Fruit fly (Drosophila melanogaster) whole organism, pupa: Measurements from ENCODE around the gene AIF.

ENCODE experiments used
- CG10348 ChIP-seq: fragments of 200-800 bp; sonication (Bioruptor generic); IDR thresholded peaks from 2 replicates; pipeline ENCODE4 v1.3.6; 2022; ENCODE audit warnings: missing biosample characterization, missing genetic modification characterization
- CG12605 ChIP-seq: fragments of 200-800 bp; sonication (Bioruptor generic); IDR thresholded peaks from 2 replicates; pipeline ENCODE4 v1.3.6; 2022; ENCODE audit warnings: missing biosample characterization, missing genetic modification characterization
- CG13204 ChIP-seq: fragments of 200-800 bp; sonication (Bioruptor generic); optimal IDR thresholded peaks from 2 replicates; lab custom pipeline; 2018; ENCODE audit warnings: missing biosample characterization, mild to moderate bottlenecking, missing genetic modification characterization, moderate library complexity
- CG14655 ChIP-seq: fragments of 200-800 bp; sonication (Bioruptor generic); optimal IDR thresholded peaks from 3 replicates; lab custom pipeline; 2017; ENCODE audit warnings: mild to moderate bottlenecking, missing biosample characterization, missing genetic modification reagents, missing genetic modification characterization
- CG15710 ChIP-seq: fragments of 200-800 bp; sonication (Bioruptor generic); optimal IDR thresholded peaks from 2 replicates; lab custom pipeline; 2018; ENCODE audit warnings: missing biosample characterization, mild to moderate bottlenecking, missing genetic modification characterization, moderate library complexity
- CG17806 ChIP-seq: fragments of 200-800 bp; sonication (Bioruptor generic); optimal IDR thresholded peaks from 2 replicates; lab custom pipeline; 2018; ENCODE audit warnings: missing biosample characterization, mild to moderate bottlenecking, missing genetic modification characterization, moderate library complexity
- CG32121 ChIP-seq: fragments of 200-800 bp; sonication (Bioruptor generic); IDR thresholded peaks from 2 replicates; pipeline ENCODE4 v1.3.6; 2022; ENCODE audit warnings: missing biosample characterization, missing genetic modification characterization
- CG34367 ChIP-seq: fragments of 200-800 bp; sonication (Bioruptor generic); optimal IDR thresholded peaks from 2 replicates; lab custom pipeline; 2018; ENCODE audit warnings: missing biosample characterization, mild to moderate bottlenecking, missing genetic modification characterization
- CG4496 ChIP-seq: fragments of 200-800 bp; sonication (Bioruptor generic); IDR thresholded peaks from 3 replicates; pipeline ENCODE4 v1.3.6; 2022; ENCODE audit warnings: missing biosample characterization, missing genetic modification characterization
- CG8159 ChIP-seq: fragments of 200-800 bp; sonication (Bioruptor generic); optimal IDR thresholded peaks from 3 replicates; lab custom pipeline; 2018; ENCODE audit warnings: missing biosample characterization, mild to moderate bottlenecking, missing genetic modification characterization, moderate library complexity
- CG8301 ChIP-seq: fragments of 200-800 bp; sonication (Bioruptor generic); optimal IDR thresholded peaks from 2 replicates; lab custom pipeline; 2018; ENCODE audit warnings: missing biosample characterization, mild to moderate bottlenecking, missing genetic modification characterization
- CG9948 ChIP-seq: fragments of 200-800 bp; sonication (Bioruptor generic); optimal IDR thresholded peaks from 2 replicates; lab custom pipeline; 2018; ENCODE audit warnings: missing biosample characterization, mild to moderate bottlenecking, missing genetic modification characterization, moderate library complexity
- D1 ChIP-seq: fragments of 200-800 bp; sonication (Bioruptor generic); optimal IDR thresholded peaks from 2 replicates; lab custom pipeline; 2018; ENCODE audit warnings: missing biosample characterization, mild to moderate bottlenecking, missing genetic modification characterization, moderate library complexity
- EcR ChIP-seq: fragments of 200-800 bp; sonication (Bioruptor generic); optimal IDR thresholded peaks from 3 replicates; lab custom pipeline; 2019; ENCODE audit warnings: missing biosample characterization, missing genetic modification characterization, mild to moderate bottlenecking, moderate library complexity, missing genetic modification reagents
- Ets98B ChIP-seq: fragments of 200-800 bp; sonication (Bioruptor generic); IDR thresholded peaks from 2 replicates; pipeline ENCODE4 v1.3.6; 2022; ENCODE audit warnings: missing biosample characterization, missing genetic modification characterization
- Pif1A ChIP-seq: fragments of 200-800 bp; sonication (Bioruptor generic); optimal IDR thresholded peaks from 3 replicates; lab custom pipeline; 2016; ENCODE audit warnings: missing biosample characterization, missing genetic modification characterization
- Pif1B ChIP-seq: fragments of 200-800 bp; sonication (Bioruptor generic); optimal IDR thresholded peaks from 3 replicates; lab custom pipeline; 2016; ENCODE audit warnings: missing biosample characterization, missing genetic modification characterization
- Snoo ChIP-seq: fragments of 200-800 bp; sonication (Bioruptor generic); optimal IDR thresholded peaks from 3 replicates; lab custom pipeline; 2017; ENCODE audit warnings: missing biosample characterization, mild to moderate bottlenecking, missing genetic modification characterization, inconsistent platforms
- fd96Ca ChIP-seq: fragments of 200-800 bp; sonication (Bioruptor generic); IDR thresholded peaks from 3 replicates; pipeline ENCODE4 v1.3.6; 2022; ENCODE audit warnings: missing biosample characterization, missing genetic modification characterization
- gl ChIP-seq: fragments of 200-800 bp; sonication (Bioruptor generic); optimal IDR thresholded peaks from 2 replicates; lab custom pipeline; 2018; ENCODE audit warnings: missing biosample characterization, mild to moderate bottlenecking, missing genetic modification characterization
- rn ChIP-seq: fragments of 200-800 bp; sonication (Bioruptor generic); IDR thresholded peaks from 2 replicates; pipeline ENCODE4 v1.3.6; 2022; ENCODE audit warnings: missing biosample characterization, missing genetic modification characterization

Gene AIF

DNA sequence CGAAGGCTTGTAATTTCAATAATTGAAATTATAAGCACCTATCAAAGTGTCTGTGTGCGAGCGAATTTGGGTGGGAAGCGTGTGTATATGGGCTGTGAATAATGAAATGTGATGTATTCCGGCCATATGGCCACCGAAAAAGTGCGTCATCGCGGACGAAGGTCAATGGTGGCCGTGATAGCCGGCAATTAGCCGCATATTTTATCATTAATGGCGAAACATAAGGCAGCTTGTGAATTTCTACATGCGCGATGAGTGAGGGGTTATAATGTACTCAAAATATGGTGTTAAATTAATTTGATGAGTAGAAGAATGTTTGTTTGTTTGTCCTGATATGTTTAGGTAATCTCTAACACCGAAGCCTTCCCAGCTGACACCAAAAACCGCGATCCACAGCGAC lies 39.9 kb downstream of the AIF start:
- no peak for TF ChIP-seq CG8159
- TF ChIP-seq CG4496: no peak

DNA sequence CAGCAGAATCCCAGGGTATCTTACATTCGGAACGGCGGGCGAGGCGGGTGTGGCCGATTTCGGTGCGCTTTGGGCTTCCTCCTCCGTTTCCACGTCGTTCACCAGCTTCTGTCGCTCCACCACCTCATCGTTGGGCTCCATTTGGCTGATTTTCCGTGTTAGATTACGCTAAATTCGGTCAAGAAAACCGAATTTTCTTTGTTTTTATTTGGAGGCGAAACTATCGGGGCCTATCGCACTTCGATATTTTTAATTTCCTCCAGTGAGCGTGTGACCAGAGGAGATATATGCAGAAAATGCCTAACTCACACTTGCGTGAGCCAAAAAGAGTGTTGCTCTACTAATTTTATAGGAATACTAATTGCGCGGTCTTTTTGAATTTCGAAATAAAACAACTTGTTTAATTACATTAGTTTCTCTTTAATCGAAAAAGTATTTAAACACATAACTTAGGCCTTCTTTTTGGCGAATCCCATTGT lies 40.6 kb downstream of the AIF start, which contains the start of gene CG10874:
TSS of gene CG10874 (minus strand) at position 264 of the 479 bp plus-strand sequence.
- TF ChIP-seq CG10348: no peak
- TF ChIP-seq, all 21 proteins: peak for 0

DNA sequence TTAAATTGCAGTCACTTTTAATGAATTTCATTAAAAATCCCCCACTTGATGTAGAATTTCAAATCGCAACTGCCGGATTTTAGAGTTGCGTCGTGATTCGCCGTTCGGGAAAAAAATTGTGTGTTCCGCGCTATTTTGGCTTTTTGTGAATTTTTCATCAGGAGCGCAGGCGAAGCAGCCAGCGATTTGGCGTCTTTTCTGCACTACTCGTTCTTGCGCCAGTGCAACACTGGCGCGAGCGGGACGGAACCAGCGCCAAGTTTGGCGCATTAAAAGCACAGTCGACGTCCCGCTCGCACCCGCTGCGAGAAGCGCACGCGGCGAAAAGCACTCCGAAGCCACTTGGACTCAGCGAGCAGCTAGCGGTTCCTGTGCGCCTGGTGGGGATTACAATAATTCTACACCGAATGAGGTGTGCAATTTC lies 41.8 kb downstream of the AIF start:
- TF ChIP-seq CG8159 (peak; percentile 45), Snoo (tag; lab: Kevin White, UChicago) (peak; percentile 81), fd96Ca (GFP tag; lab: Robert Waterston, UW) (no peak), CG17806 (tag; lab: Kevin White, UChicago) (peak; percentile 32), CG34367 (tag; lab: Kevin White, UChicago) (peak; percentile 12), Ets98B (no peak), CG12605 (GFP tag; lab: Robert Waterston, UW) (no peak), CG14655 (GFP tag; lab: Kevin White, UChicago) (peak; percentile 32), Pif1B (GFP tag; lab: Kevin White, UChicago) (peak; percentile 33), CG10348 (no peak), CG32121 (GFP tag; lab: Robert Waterston, UW) (no peak), CG15710 (tag; lab: Kevin White, UChicago) (peak; percentile 27), D1 (no peak), gl (tag; lab: Kevin White, UChicago) (peak; percentile 65), CG8301 (tag; lab: Kevin White, UChicago) (peak; percentile 35), CG4496 (no peak), CG9948 (tag; lab: Kevin White, UChicago) (no peak), Pif1A (GFP tag; lab: Kevin White, UChicago) (peak; percentile 28), CG13204 (GFP tag; lab: Kevin White, UChicago) (peak; percentile 41), rn (no peak), EcR (GFP tag; lab: Kevin White, UChicago) (peak; percentile 87)

DNA sequence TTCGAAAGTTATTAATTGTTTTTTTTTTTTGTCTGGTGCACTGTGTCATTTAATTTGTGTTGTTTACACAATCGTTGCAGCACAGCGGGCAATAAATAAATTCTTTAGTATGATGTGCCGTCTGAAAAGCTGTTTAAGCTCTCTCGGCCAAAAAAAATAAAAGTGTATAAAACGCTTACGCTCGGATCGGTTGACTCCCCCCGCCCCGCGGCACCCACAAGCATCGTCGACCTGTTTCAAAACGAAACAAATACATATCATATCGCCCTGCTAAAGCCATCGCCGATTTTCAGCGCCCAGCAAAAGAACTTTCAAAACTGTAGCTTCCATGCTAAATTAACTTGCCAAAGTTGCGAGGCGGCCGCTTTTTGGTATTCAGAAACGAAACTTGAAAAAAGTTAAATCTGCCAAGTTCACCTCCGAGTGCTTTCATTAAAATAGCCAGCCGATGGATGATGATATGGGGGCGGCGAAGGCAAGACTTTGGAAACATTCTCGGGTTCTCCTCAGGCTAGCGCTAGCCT lies 42.8 kb downstream of the AIF start:
- no peak for TF ChIP-seq CG17806 (tag; lab: Kevin White, UChicago)
- TF ChIP-seq EcR (GFP tag; lab: Kevin White, UChicago): peak; percentile 42

DNA sequence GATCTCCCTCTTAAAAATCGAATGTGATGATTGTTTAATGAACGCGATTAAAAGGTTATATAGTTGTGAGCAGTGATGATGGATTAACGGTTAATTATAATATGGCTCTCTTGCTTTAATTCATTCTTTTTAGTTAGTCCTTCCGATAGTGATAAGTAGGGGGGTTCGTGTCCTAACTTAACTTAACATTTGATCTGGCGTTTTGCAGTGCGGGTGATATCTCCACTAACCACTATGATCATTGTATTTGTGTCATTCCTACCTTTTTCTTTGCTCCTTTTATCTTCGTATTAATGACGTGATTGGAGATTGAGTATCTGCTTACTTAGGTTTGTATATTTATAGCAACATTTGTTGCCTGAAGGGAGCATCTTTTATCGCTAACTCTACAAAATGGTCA lies 43.8 kb downstream of the AIF start:
- no peak for TF ChIP-seq Pif1A (GFP tag; lab: Kevin White, UChicago)
- no peak for TF ChIP-seq Snoo (tag; lab: Kevin White, UChicago)
- no peak for TF ChIP-seq CG32121 (GFP tag; lab: Robert Waterston, UW)

DNA sequence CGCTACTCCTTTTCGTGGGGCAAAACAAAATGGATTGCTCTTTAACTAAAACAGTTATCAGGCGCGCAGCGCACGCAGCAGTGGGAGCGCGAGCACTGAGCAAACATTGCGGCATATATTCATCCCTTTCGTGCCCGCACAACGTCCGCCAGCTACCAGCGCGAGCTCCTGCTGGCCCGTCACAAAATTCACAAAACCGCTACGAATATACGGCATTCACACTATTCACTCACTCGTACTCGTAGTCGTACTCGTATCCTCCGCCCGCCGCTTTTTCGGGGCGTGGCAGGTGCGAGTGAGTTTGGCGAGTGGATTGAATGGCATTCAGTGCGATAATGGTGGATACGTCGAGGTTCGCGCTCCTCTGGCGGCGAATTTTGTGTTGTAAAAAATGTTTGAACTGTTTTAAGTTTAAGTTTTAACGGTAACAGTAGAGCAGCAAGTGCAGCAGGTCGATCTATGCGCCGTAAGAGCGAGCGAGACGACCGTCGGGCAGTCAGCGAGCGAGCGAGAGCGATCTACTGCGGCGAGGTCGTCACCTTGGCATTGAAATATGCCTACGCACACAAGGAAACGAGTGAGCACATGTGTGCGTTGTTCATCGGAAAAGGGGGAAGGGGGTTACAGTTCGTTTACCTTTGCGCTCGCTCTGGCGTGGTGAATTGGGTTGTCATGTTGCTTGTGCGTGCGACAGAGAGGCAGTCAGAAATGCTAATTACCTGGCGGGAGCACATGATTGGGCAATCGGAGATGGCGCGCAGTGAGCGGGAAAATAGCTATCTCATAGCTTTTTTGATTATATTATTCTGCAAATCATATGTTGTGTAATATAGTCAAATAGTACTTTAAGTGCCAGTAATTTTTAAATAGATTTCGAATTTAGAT lies 45.3 kb downstream of the AIF start:
- TF ChIP-seq gl (tag; lab: Kevin White, UChicago) (peak; percentile 30), Snoo (tag; lab: Kevin White, UChicago) (peak; percentile 34), EcR (GFP tag; lab: Kevin White, UChicago) (peak; percentile 100), CG13204 (GFP tag; lab: Kevin White, UChicago) (peak; percentile 56), Pif1B (GFP tag; lab: Kevin White, UChicago) (peak; percentile 47), CG8159 (peak; percentile 37), CG4496 (no peak), CG32121 (GFP tag; lab: Robert Waterston, UW) (no peak), rn (no peak), CG9948 (tag; lab: Kevin White, UChicago) (peak; percentile 36), CG8301 (tag; lab: Kevin White, UChicago) (peak; percentile 65), Ets98B (no peak), CG17806 (tag; lab: Kevin White, UChicago) (peak; percentile 27), CG14655 (GFP tag; lab: Kevin White, UChicago) (peak; percentile 81), Pif1A (GFP tag; lab: Kevin White, UChicago) (peak; percentile 58), CG15710 (tag; lab: Kevin White, UChicago) (peak; percentile 12)
